Fruit fly (Drosophila melanogaster): ENCODE results near the gene meng.

DNA sequence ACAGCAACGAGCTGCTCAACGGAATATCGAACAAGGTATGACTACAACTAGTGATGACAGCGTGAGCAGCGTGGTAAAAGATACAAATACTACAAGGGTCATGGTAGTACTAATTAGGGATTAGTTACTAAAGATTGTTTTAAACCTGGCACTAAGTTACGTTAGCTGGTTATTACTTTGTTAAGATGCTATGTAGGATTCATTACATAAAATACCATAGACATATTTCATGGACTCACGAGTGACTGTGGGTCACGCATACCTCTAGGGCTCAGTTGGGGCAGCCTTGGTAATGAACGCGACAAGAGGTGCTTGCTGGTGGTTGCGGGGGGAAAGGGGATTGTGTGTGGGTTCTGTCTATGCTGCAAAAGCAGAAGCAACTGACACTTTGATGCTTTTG, 32.6 kb downstream of the meng start:
- no peak for TF ChIP-seq CG8089 (GFP tag; optimal IDR thresholded peaks at IDR 0.05)
- TF ChIP-seq sd (tag; optimal IDR thresholded peaks at IDR 0.05), result no peak
- no peak for TF ChIP-seq CG15011 (GFP tag; optimal IDR thresholded peaks at IDR 0.05)
- no peak for TF ChIP-seq Vsx1 (GFP tag; optimal IDR thresholded peaks at IDR 0.05)
- no peak for TF ChIP-seq gsb-n (tag; optimal IDR thresholded peaks at IDR 0.05)
- no peak for TF ChIP-seq Tbp (GFP tag; optimal IDR thresholded peaks at IDR 0.05)
- TF ChIP-seq pho (GFP tag; optimal IDR thresholded peaks at IDR 0.05), result no peak
